Fruit fly (Drosophila melanogaster): ENCODE data around the gene CG2841.

dm6 chrX:2300293-2301068 is 65.7 kb downstream of the CG2841 start:
- peak; percentile 82 for TF ChIP-seq CG5204 (GFP tag; optimal IDR thresholded peaks at IDR 0.05)
- peak; percentile 86 for TF ChIP-seq Mnt (GFP tag; optimal IDR thresholded peaks at IDR 0.05)
- TF ChIP-seq CG7101 (tag; optimal IDR thresholded peaks at IDR 0.05): peak; percentile 97
- TF ChIP-seq kay (GFP tag; ENCODE audit: borderline replicate concordance): no peak
- peak; percentile 67 for TF ChIP-seq cic (GFP tag; optimal IDR thresholded peaks at IDR 0.05)
- no peak for TF ChIP-seq toe (GFP tag; optimal IDR thresholded peaks at IDR 0.05)
- peak; percentile 97 for TF ChIP-seq bab1 (GFP tag; optimal IDR thresholded peaks at IDR 0.05)
- peak; percentile 83 for TF ChIP-seq tj (GFP tag; optimal IDR thresholded peaks at IDR 0.05)
- peak; percentile 84 for TF ChIP-seq Hr96 (GFP tag; optimal IDR thresholded peaks at IDR 0.05)
- peak; percentile 85 for TF ChIP-seq CG7045 (GFP tag; optimal IDR thresholded peaks at IDR 0.05)
- peak; percentile 63 for TF ChIP-seq ovo (GFP tag; optimal IDR thresholded peaks at IDR 0.05)
- TF ChIP-seq cnc (optimal IDR thresholded peaks at IDR 0.05): no peak

All from whole organism, adult.